Fruit fly (Drosophila melanogaster): ENCODE data around the gene CycC.

CycC gene

DNA sequence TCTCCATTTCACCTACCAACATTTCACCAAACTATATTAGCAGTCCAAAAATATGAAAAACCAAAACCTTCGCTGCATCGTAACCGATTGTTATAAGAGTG is 4.6 kb upstream of the CycC start, which contains the start of gene CG14860:
CG14860 (plus strand) TSS at position 2 of the 101 bp plus-strand sequence.
- TF ChIP-seq Dfd (GFP tag; optimal IDR thresholded peaks at IDR 0.05) (no peak), br (GFP tag; optimal IDR thresholded peaks at IDR 0.05) (no peak), Dif (GFP tag; optimal IDR thresholded peaks at IDR 0.05; ENCODE audit: partially characterized antibody) (no peak), Mio (GFP tag; optimal IDR thresholded peaks at IDR 0.05) (no peak), lola (GFP tag; optimal IDR thresholded peaks at IDR 0.05) (no peak)

DNA sequence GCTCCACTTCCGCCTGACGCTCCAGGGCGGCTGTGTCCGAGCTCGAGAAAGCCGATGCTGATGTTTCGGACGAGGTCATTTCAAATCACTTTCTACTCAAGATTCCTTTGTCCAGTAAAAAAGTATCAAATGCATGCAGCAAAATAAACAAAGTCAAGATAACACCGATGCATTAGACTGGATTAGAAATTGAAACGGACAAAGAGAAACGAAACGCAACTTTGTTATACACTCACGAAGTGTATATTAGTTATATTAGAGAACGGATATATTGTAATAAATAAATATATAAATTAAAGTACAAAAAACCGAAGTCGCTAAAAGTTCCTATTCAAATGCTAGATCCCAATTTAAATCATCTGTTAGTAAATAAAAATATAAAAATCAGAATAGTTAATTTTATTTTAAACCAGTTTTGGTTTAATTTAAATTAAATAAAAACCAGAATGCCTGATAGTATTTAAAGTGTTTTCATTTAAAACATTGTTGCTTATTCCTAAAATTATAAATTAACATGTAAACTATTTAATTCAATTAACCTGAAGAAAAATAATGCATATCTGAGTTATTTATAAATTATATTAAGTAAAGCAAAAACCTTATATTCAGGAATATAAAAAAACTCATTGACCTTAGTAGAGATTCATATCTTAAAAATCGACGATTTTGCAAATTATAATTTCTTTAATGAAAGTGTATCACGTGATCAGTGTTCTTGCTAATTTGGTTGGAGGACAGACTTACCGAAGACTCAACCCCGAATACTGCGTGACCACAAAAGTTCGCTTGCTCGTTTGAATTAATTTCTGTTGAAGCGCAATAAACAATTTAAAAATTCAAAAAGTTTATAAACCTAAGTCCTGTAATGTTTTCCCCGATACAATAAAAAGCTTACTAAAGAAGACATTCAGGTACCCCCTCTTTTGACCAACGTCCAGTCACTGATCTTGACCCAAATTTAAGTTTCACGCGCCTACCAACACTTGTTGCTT is 4.1 kb upstream of the CycC start, which contains the start of gene Dph2:
Dph2 (minus strand) TSS at position 164 of the 992 bp plus-strand sequence.
- TF ChIP-seq foxo (GFP tag; optimal IDR thresholded peaks at IDR 0.05) (peak in 1 of 2 experiments; percentile 36), Rel (GFP tag; optimal IDR thresholded peaks at IDR 0.05) (no peak), Rel (tag; optimal IDR thresholded peaks at IDR 0.05) (peak; percentile 29), CG9705 (GFP tag; optimal IDR thresholded peaks at IDR 0.05) (peak; percentile 7), CrebA (GFP tag; optimal IDR thresholded peaks at IDR 0.05; ENCODE audit: borderline replicate concordance) (no peak), psq (GFP tag; optimal IDR thresholded peaks at IDR 0.05) (peak; percentile 31), Jra (GFP tag; optimal IDR thresholded peaks at IDR 0.05) (no peak), Mio (GFP tag; optimal IDR thresholded peaks at IDR 0.05) (no peak), Sp1 (GFP tag; optimal IDR thresholded peaks at IDR 0.05) (peak; percentile 72), GATAd (GFP tag; optimal IDR thresholded peaks at IDR 0.05) (no peak), Dif (GFP tag; optimal IDR thresholded peaks at IDR 0.05; ENCODE audit: partially characterized antibody) (no peak), sv (GFP tag; optimal IDR thresholded peaks at IDR 0.05) (peak; percentile 22), dsf (GFP tag; optimal IDR thresholded peaks at IDR 0.05; ENCODE audit: borderline replicate concordance) (no peak), woc (GFP tag; optimal IDR thresholded peaks at IDR 0.05) (peak; percentile 64), ey (GFP tag; optimal IDR thresholded peaks at IDR 0.05) (peak; percentile 47), rgr (GFP tag; optimal IDR thresholded peaks at IDR 0.05) (peak; percentile 56), br (GFP tag; optimal IDR thresholded peaks at IDR 0.05) (no peak), Hr83 (GFP tag; optimal IDR thresholded peaks at IDR 0.05; ENCODE audit: poor library complexity, severe bottlenecking) (peak; percentile 14), OdsH (GFP tag; optimal IDR thresholded peaks at IDR 0.05) (peak; percentile 26), HLH106 (tag; optimal IDR thresholded peaks at IDR 0.05) (peak; percentile 73)

DNA sequence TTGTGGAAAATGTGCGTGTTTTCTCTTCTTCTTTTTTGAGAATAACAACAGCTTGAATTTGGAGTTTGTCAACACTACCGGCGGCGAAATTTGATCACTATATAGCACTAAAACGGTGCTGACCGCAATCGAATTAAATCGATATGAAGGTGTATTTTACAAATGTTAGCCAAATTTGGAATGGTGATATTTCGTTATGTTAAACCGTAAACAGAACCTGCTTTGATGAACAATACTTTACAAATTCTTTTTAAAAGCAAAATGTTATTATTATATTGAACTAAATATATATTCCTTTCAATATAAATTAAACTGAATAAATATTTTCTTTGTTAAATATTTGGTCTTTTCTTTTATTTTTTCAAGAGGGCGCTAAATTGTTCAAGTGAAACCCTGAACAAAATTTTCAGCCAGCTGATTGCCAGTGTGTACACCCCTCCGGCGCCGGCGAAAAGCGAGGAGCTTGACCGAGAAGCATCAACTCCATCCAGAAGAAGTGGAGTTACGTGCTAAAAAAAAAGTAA is 3.9 kb downstream of the CycC start, which contains the start of the genes Rrp6, CG33331 and CG33332:
Rrp6 (minus strand) TSS at position 236 of the 524 bp plus-strand sequence.
CG33331 (plus strand) TSS at position 446 of the 524 bp plus-strand sequence.
CG33332 (plus strand) TSS at position 446 of the 524 bp plus-strand sequence.
- TF ChIP-seq sv (GFP tag; optimal IDR thresholded peaks at IDR 0.05) (peak; percentile 62), foxo (GFP tag; optimal IDR thresholded peaks at IDR 0.05) (peak in 1 of 2 experiments; percentile 86), woc (GFP tag; optimal IDR thresholded peaks at IDR 0.05) (no peak), GATAd (GFP tag; optimal IDR thresholded peaks at IDR 0.05) (peak; percentile 20), Hr83 (GFP tag; optimal IDR thresholded peaks at IDR 0.05; ENCODE audit: poor library complexity, severe bottlenecking) (peak; percentile 86), OdsH (GFP tag; optimal IDR thresholded peaks at IDR 0.05) (peak; percentile 70), tai (GFP tag; optimal IDR thresholded peaks at IDR 0.05) (no peak), lola (GFP tag; optimal IDR thresholded peaks at IDR 0.05) (no peak), Myc (optimal IDR thresholded peaks at IDR 0.05) (peak; percentile 79), CG32264 (GFP tag; optimal IDR thresholded peaks at IDR 0.05) (no peak), CG9705 (GFP tag; optimal IDR thresholded peaks at IDR 0.05) (peak; percentile 52), HLH106 (tag; optimal IDR thresholded peaks at IDR 0.05) (peak; percentile 79), Sp1 (GFP tag; optimal IDR thresholded peaks at IDR 0.05) (peak; percentile 71), ey (GFP tag; optimal IDR thresholded peaks at IDR 0.05) (peak; percentile 66), h (GFP tag; optimal IDR thresholded peaks at IDR 0.05) (peak; percentile 77), rgr (GFP tag; optimal IDR thresholded peaks at IDR 0.05) (peak; percentile 85), Jra (GFP tag; optimal IDR thresholded peaks at IDR 0.05) (no peak), psq (GFP tag; optimal IDR thresholded peaks at IDR 0.05) (peak; percentile 72), usp (GFP tag; optimal IDR thresholded peaks at IDR 0.05) (no peak)

DNA sequence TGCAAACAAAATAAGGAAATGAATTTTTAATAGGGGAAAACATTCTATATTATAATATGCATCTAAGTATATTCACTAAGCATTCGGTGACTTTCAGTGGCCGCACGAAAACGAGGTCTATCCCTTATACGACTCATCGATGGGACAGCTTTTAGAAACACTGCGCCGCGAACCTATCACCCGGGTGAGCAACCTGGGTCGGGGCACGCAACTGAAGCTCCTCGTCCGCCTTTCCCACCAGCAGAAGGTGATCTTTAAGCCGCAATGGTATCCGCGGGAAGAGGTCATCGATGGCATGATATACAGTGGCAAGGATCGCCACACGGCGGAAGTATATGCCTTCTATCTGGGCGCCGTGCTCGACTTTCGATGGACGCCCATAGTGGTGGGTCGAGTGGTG is 9.1 kb downstream of the CycC start:
- no peak for TF ChIP-seq Sp1 (GFP tag; optimal IDR thresholded peaks at IDR 0.05)
- TF ChIP-seq tai (GFP tag; optimal IDR thresholded peaks at IDR 0.05), result no peak

DNA sequence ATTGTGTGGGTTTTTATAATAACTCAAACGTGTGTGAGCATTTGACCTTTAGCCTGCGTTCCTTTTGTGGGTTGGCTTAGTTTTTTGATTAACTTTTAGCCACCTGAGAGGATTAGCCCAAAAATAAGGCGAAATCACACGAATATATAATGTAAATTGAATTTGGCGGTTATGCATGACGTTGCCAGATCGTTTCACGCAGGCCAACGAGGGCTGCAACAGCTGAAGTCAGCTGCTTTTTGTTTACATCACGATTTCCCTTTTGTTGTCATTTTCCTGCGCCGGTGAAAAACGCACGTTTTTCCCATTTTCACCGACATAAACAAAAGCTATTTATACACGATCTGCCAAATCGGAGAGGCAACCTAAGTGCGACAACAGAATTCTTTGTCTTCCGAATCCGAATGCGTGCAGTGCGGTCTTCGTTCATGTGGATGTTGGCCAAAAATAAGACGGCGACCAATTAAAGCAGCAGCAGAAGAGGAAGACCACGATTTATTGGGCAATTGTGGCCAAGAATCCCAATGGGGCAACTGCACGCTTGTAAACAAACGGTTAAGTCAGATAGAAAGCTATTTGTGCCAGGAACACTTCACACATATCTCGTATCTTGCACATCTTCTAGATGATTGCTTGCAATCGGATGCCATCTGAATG is 10.7 kb downstream of the CycC start, which contains the start of gene CG3631:
CG3631 (plus strand) TSS at position 251 of the 657 bp plus-strand sequence.
- TF ChIP-seq foxo (GFP tag; optimal IDR thresholded peaks at IDR 0.05), result no peak
- peak; percentile 69 for TF ChIP-seq psq (GFP tag; optimal IDR thresholded peaks at IDR 0.05)
- TF ChIP-seq dl (GFP tag; optimal IDR thresholded peaks at IDR 0.05; ENCODE audit: insufficient read depth in 1 of 2, partially characterized antibody in 2 of 2), result no peak

Measured in whole organism, wandering third instar larva.